Worm (Caenorhabditis elegans) whole organism, L2 larva: ENCODE measurements around the gene F49F1.5.

Experiments used
- C34F6.9 ChIP-seq: fragments of 150-350 bp; optimal IDR thresholded peaks from 2 replicates; lab custom pipeline; 2014; ENCODE audit warnings: missing biosample characterization, missing genetic modification characterization
- F13H6.1 ChIP-seq: sonication (generic microtip); optimal IDR thresholded peaks from 2 replicates; lab custom pipeline; 2016; ENCODE audit warnings: missing genetic modification characterization, missing compliant biosample characterization
- R02D3.7 ChIP-seq: fragments of 150-350 bp; optimal IDR thresholded peaks from 2 replicates; lab custom pipeline; 2014; ENCODE audit warnings: missing biosample characterization, missing genetic modification characterization
- Y55F3AM.14 ChIP-seq: fragments of 200-800 bp; sonication (Bioruptor generic); optimal IDR thresholded peaks from 2 replicates; lab custom pipeline; 2018; ENCODE audit warnings: mild to moderate bottlenecking, missing genetic modification characterization, missing compliant biosample characterization
- ZK546.5 ChIP-seq: sonication (generic microtip); optimal IDR thresholded peaks from 2 replicates; lab custom pipeline; 2017; ENCODE audit warnings: missing biosample characterization, missing genetic modification characterization
- alr-1 ChIP-seq: fragments of 150-350 bp; optimal IDR thresholded peaks from 2 replicates; lab custom pipeline; 2014; ENCODE audit warnings: missing biosample characterization, missing genetic modification characterization
- ama-1 ChIP-seq: fragments of 150-350 bp; optimal IDR thresholded peaks from 2 replicates; lab custom pipeline; 2018; ENCODE audit warnings: inconsistent platforms
- blmp-1 ChIP-seq: sonication (generic microtip); optimal IDR thresholded peaks from 2 replicates; lab custom pipeline; 2017; ENCODE audit warnings: missing genetic modification characterization, mild to moderate bottlenecking, missing compliant biosample characterization, antibody characterized with exemption, moderate library complexity; ENCODE audit not compliant: insufficient read depth
- ceh-16 ChIP-seq: fragments of 150-350 bp; optimal IDR thresholded peaks from 2 replicates; lab custom pipeline; 2014; ENCODE audit warnings: missing biosample characterization, missing genetic modification characterization
- crh-2 ChIP-seq: sonication (generic microtip); optimal IDR thresholded peaks from 2 replicates; lab custom pipeline; 2017; ENCODE audit warnings: missing biosample characterization, missing genetic modification characterization
- dmd-4 ChIP-seq: sonication (generic microtip); optimal IDR thresholded peaks from 2 replicates; lab custom pipeline; 2017; ENCODE audit warnings: missing biosample characterization, missing genetic modification characterization
- egl-27 ChIP-seq: sonication (generic microtip); optimal IDR thresholded peaks from 3 replicates; lab custom pipeline; 2017; ENCODE audit warnings: missing biosample characterization, missing genetic modification reagents, missing genetic modification characterization
- elt-3 ChIP-seq: sonication (generic microtip); optimal IDR thresholded peaks from 2 replicates; lab custom pipeline; 2017; ENCODE audit warnings: missing biosample characterization, missing genetic modification characterization
- fos-1 ChIP-seq: fragments of 150-350 bp; optimal IDR thresholded peaks from 2 replicates; lab custom pipeline; 2014; ENCODE audit warnings: missing biosample characterization, missing genetic modification characterization
- lin-11 ChIP-seq: fragments of 150-350 bp; sonication (generic microtip); optimal IDR thresholded peaks from 2 replicates; lab custom pipeline; 2014; ENCODE audit warnings: missing biosample characterization, missing genetic modification characterization, inconsistent platforms, mixed read lengths
- mab-5 ChIP-seq: fragments of 150-350 bp; optimal IDR thresholded peaks from 2 replicates; lab custom pipeline; 2014; ENCODE audit warnings: missing biosample characterization, missing genetic modification characterization
- mbf-1 ChIP-seq: sonication (generic microtip); optimal IDR thresholded peaks from 2 replicates; lab custom pipeline; 2017; ENCODE audit warnings: missing biosample characterization, missing genetic modification characterization
- mdl-1 ChIP-seq, 2 experiments: fragments of 150-350 bp in 1 of 2; sonication (generic microtip) in 1 of 2; optimal IDR thresholded peaks; 2 replicates each; lab custom pipeline; 2017; ENCODE audit warnings: missing biosample characterization in 2 of 2, missing genetic modification characterization in 2 of 2
- nhr-10 ChIP-seq: sonication (generic microtip); optimal IDR thresholded peaks from 2 replicates; lab custom pipeline; 2017; ENCODE audit warnings: missing biosample characterization, missing genetic modification characterization
- nhr-11 ChIP-seq: fragments of 150-350 bp; optimal IDR thresholded peaks from 2 replicates; lab custom pipeline; 2014; ENCODE audit warnings: missing biosample characterization, missing genetic modification characterization
- nhr-12 ChIP-seq: fragments of 150-350 bp; optimal IDR thresholded peaks from 2 replicates; lab custom pipeline; 2014; ENCODE audit warnings: missing biosample characterization, missing genetic modification characterization
- nhr-129 ChIP-seq: fragments of 150-350 bp; optimal IDR thresholded peaks from 2 replicates; lab custom pipeline; 2014; ENCODE audit warnings: missing biosample characterization, missing genetic modification characterization
- nhr-21 ChIP-seq: fragments of 150-350 bp; optimal IDR thresholded peaks from 2 replicates; lab custom pipeline; 2014; ENCODE audit warnings: missing biosample characterization, missing genetic modification characterization
- nhr-23 ChIP-seq: fragments of 150-350 bp; optimal IDR thresholded peaks from 2 replicates; lab custom pipeline; 2014; ENCODE audit warnings: missing biosample characterization, missing genetic modification reagents, missing genetic modification characterization
- nhr-6 ChIP-seq: fragments of 150-350 bp; optimal IDR thresholded peaks from 2 replicates; lab custom pipeline; 2014; ENCODE audit warnings: missing biosample characterization, missing genetic modification characterization
- nhr-77 ChIP-seq: fragments of 150-350 bp; optimal IDR thresholded peaks from 2 replicates; lab custom pipeline; 2014; ENCODE audit warnings: missing biosample characterization, missing genetic modification characterization
- peb-1 ChIP-seq: fragments of 150-350 bp; optimal IDR thresholded peaks from 2 replicates; lab custom pipeline; 2014; ENCODE audit warnings: missing biosample characterization, missing genetic modification characterization
- sem-4 ChIP-seq: fragments of 150-350 bp; optimal IDR thresholded peaks from 2 replicates; lab custom pipeline; 2014; ENCODE audit warnings: missing biosample characterization, missing genetic modification reagents, missing genetic modification characterization
- skn-1 ChIP-seq: sonication (generic microtip); optimal IDR thresholded peaks from 2 replicates; lab custom pipeline; 2017; ENCODE audit warnings: missing biosample characterization, missing genetic modification characterization
- sma-9 ChIP-seq, 2 experiments: fragments of 150-350 bp in 1 of 2; sonication (generic microtip) in 1 of 2; optimal IDR thresholded peaks; 2 replicates each; lab custom pipeline; 2014 to 2016; ENCODE audit warnings: missing genetic modification characterization in 2 of 2, mild to moderate bottlenecking in 1 of 2, missing biosample characterization in 1 of 2, missing compliant biosample characterization in 1 of 2, missing genetic modification reagents in 1 of 2, moderate library complexity in 1 of 2
- unc-39 ChIP-seq: fragments of 150-350 bp; optimal IDR thresholded peaks from 2 replicates; lab custom pipeline; 2014; ENCODE audit warnings: missing biosample characterization, missing genetic modification characterization
- unc-55 ChIP-seq: fragments of 150-350 bp; sonication (generic microtip); optimal IDR thresholded peaks from 3 replicates; lab custom pipeline; 2014; ENCODE audit warnings: missing biosample characterization, missing genetic modification reagents, missing genetic modification characterization
- unc-62 ChIP-seq: fragments of 150-350 bp; optimal IDR thresholded peaks from 2 replicates; lab custom pipeline; 2014; ENCODE audit warnings: missing biosample characterization, missing genetic modification reagents, missing genetic modification characterization
- zag-1 ChIP-seq: fragments of 150-350 bp; optimal IDR thresholded peaks from 2 replicates; lab custom pipeline; 2014; ENCODE audit warnings: missing biosample characterization, missing genetic modification characterization
- ztf-1 ChIP-seq: fragments of 200-800 bp; sonication (Bioruptor generic); conservative IDR thresholded peaks from 2 replicates; pipeline ENCODE4 v1.3.6; 2022; ENCODE audit warnings: missing genetic modification characterization, missing compliant biosample characterization
- ztf-4 ChIP-seq: fragments of 150-350 bp; optimal IDR thresholded peaks from 2 replicates; lab custom pipeline; 2014; ENCODE audit warnings: missing biosample characterization, missing genetic modification characterization

The F49F1.5 gene

ce11 chrIV:4120263-4120662, at the start of gene F49F1.5:
TSS of gene F49F1.5 (minus strand) at chrIV:4120415.
- TF ChIP-seq unc-39 (tag; lab: Kevin White, UChicago) = no peak
- TF ChIP-seq unc-62 (GFP tag; lab: Kevin White, UChicago) = no peak
- no peak for TF ChIP-seq nhr-10
- no peak for TF ChIP-seq ceh-16
- TF ChIP-seq elt-3 = no peak
- no peak for TF ChIP-seq C34F6.9 (tag; lab: Kevin White, UChicago)
- no peak for TF ChIP-seq blmp-1 (tag; lab: Kevin White, UChicago)
- no peak for TF ChIP-seq nhr-6 (tag; lab: Kevin White, UChicago)
- no peak for TF ChIP-seq nhr-129 (tag; lab: Kevin White, UChicago)
- no peak for TF ChIP-seq egl-27 (tag; lab: Kevin White, UChicago)
- TF ChIP-seq ama-1 = no peak
- TF ChIP-seq ZK546.5 (tag; lab: Kevin White, UChicago) = no peak
- TF ChIP-seq mab-5 (tag; lab: Kevin White, UChicago) = no peak
- TF ChIP-seq ztf-1 (GFP tag; lab: Robert Waterston, UW) = no peak
- no peak for TF ChIP-seq ztf-4 (tag; lab: Kevin White, UChicago)

ce11 chrIV:4167296-4167695, 47.1 kb upstream of the F49F1.5 start:
- TF ChIP-seq egl-27 (tag; lab: Kevin White, UChicago) = no peak
- no peak for TF ChIP-seq lin-11
- TF ChIP-seq peb-1 (tag; lab: Kevin White, UChicago) = no peak
- TF ChIP-seq zag-1 (tag; lab: Kevin White, UChicago) = no peak
- no peak for TF ChIP-seq nhr-23 (tag; lab: Kevin White, UChicago)
- no peak for TF ChIP-seq ama-1
- TF ChIP-seq skn-1 (tag; lab: Kevin White, UChicago) = no peak
- TF ChIP-seq unc-39 (tag; lab: Kevin White, UChicago) = no peak
- TF ChIP-seq R02D3.7 (tag; lab: Kevin White, UChicago) = no peak
- no peak for TF ChIP-seq mbf-1 (tag; lab: Kevin White, UChicago)
- no peak for TF ChIP-seq nhr-21 (tag; lab: Kevin White, UChicago)
- TF ChIP-seq blmp-1 (tag; lab: Kevin White, UChicago) = no peak
- no peak for TF ChIP-seq C34F6.9 (tag; lab: Kevin White, UChicago)

ce11 chrIV:4164392-4164791, 44.2 kb upstream of the F49F1.5 start, which contains the start of gene scrm-8:
TSS of gene scrm-8 (plus strand) at chrIV:4164692.
- TF ChIP-seq unc-39 (tag; lab: Kevin White, UChicago) = no peak
- no peak for TF ChIP-seq blmp-1 (tag; lab: Kevin White, UChicago)
- no peak for TF ChIP-seq sem-4 (tag; lab: Kevin White, UChicago)
- no peak for TF ChIP-seq mdl-1 (tag; optimal IDR thresholded peaks at IDR 0.05; lab: Kevin White, UChicago)
- no peak for TF ChIP-seq nhr-21 (tag; lab: Kevin White, UChicago)
- no peak for TF ChIP-seq nhr-12 (tag; lab: Kevin White, UChicago)
- TF ChIP-seq dmd-4 (tag; lab: Kevin White, UChicago) = no peak
- no peak for TF ChIP-seq ceh-16
- no peak for TF ChIP-seq mbf-1 (tag; lab: Kevin White, UChicago)
- no peak for TF ChIP-seq fos-1 (tag; lab: Kevin White, UChicago)
- TF ChIP-seq nhr-77 (tag; lab: Kevin White, UChicago) = no peak
- TF ChIP-seq sma-9 (GFP tag; optimal IDR thresholded peaks at IDR 0.05; lab: Kevin White, UChicago) = no peak
- no peak for TF ChIP-seq sma-9 (tag; optimal IDR thresholded peaks at IDR 0.05; lab: Kevin White, UChicago)
- no peak for TF ChIP-seq unc-55 (GFP tag; lab: Kevin White, UChicago)
- TF ChIP-seq alr-1 (tag; lab: Kevin White, UChicago) = no peak
- no peak for TF ChIP-seq mab-5 (tag; lab: Kevin White, UChicago)
- no peak for TF ChIP-seq C34F6.9 (tag; lab: Kevin White, UChicago)
- TF ChIP-seq nhr-6 (tag; lab: Kevin White, UChicago) = no peak
- TF ChIP-seq ztf-1 (GFP tag; lab: Robert Waterston, UW) = no peak
- TF ChIP-seq F13H6.1 = no peak
- TF ChIP-seq unc-62 (GFP tag; lab: Kevin White, UChicago) = no peak

- TF ChIP-seq Y55F3AM.14 (no peak), skn-1 (tag; lab: Kevin White, UChicago) (no peak), nhr-11 (tag; lab: Kevin White, UChicago) (no peak), C34F6.9 (tag; lab: Kevin White, UChicago) (no peak), crh-2 (tag; lab: Kevin White, UChicago) (no peak), mab-5 (tag; lab: Kevin White, UChicago) (no peak), nhr-10 (no peak), alr-1 (tag; lab: Kevin White, UChicago) (no peak), unc-55 (GFP tag; lab: Kevin White, UChicago) (no peak), fos-1 (tag; lab: Kevin White, UChicago) (no peak), peb-1 (tag; lab: Kevin White, UChicago) (no peak), egl-27 (tag; lab: Kevin White, UChicago) (no peak), ceh-16 (no peak), nhr-129 (tag; lab: Kevin White, UChicago) (no peak), blmp-1 (tag; lab: Kevin White, UChicago) (no peak), nhr-77 (tag; lab: Kevin White, UChicago) (no peak)
Measured at ce11 chrIV:4162121-4162520, 41.9 kb upstream of the F49F1.5 start, which contains the start of gene scrm-5. TSS of gene scrm-5 (plus strand) at chrIV:4162421.
